Fruit fly (Drosophila melanogaster) whole organism, pupa: Measurements from ENCODE around the gene tweek.

ENCODE experiments used
- CG10348 ChIP-seq: fragments of 200-800 bp; sonication (Bioruptor generic); IDR thresholded peaks from 2 replicates; pipeline ENCODE4 v1.3.6; 2022; ENCODE audit warnings: missing biosample characterization, missing genetic modification characterization
- CG13204 ChIP-seq: fragments of 200-800 bp; sonication (Bioruptor generic); optimal IDR thresholded peaks from 2 replicates; lab custom pipeline; 2018; ENCODE audit warnings: missing biosample characterization, mild to moderate bottlenecking, missing genetic modification characterization, moderate library complexity
- CG9948 ChIP-seq: fragments of 200-800 bp; sonication (Bioruptor generic); optimal IDR thresholded peaks from 2 replicates; lab custom pipeline; 2018; ENCODE audit warnings: missing biosample characterization, mild to moderate bottlenecking, missing genetic modification characterization, moderate library complexity
- D1 ChIP-seq: fragments of 200-800 bp; sonication (Bioruptor generic); optimal IDR thresholded peaks from 2 replicates; lab custom pipeline; 2018; ENCODE audit warnings: missing biosample characterization, mild to moderate bottlenecking, missing genetic modification characterization, moderate library complexity
- EcR ChIP-seq: fragments of 200-800 bp; sonication (Bioruptor generic); optimal IDR thresholded peaks from 3 replicates; lab custom pipeline; 2019; ENCODE audit warnings: missing biosample characterization, missing genetic modification characterization, mild to moderate bottlenecking, moderate library complexity, missing genetic modification reagents
- Pif1A ChIP-seq: fragments of 200-800 bp; sonication (Bioruptor generic); optimal IDR thresholded peaks from 3 replicates; lab custom pipeline; 2016; ENCODE audit warnings: missing biosample characterization, missing genetic modification characterization
- fd96Ca ChIP-seq: fragments of 200-800 bp; sonication (Bioruptor generic); IDR thresholded peaks from 3 replicates; pipeline ENCODE4 v1.3.6; 2022; ENCODE audit warnings: missing biosample characterization, missing genetic modification characterization

- TF ChIP-seq Pif1A (GFP tag; lab: Kevin White, UChicago) (peak; percentile 14), CG13204 (GFP tag; lab: Kevin White, UChicago) (no peak), CG9948 (tag; lab: Kevin White, UChicago) (no peak), fd96Ca (GFP tag; lab: Robert Waterston, UW) (no peak), D1 (no peak), CG10348 (GFP tag; lab: Robert Waterston, UW) (0 out of 2 replicates have a peak, but pooled peaks have one; percentile 13), EcR (GFP tag; lab: Kevin White, UChicago) (no peak)
These were observed 19.4 kb upstream of the tweek start for dm6 chr2L:16868897-16869324.
